Worm (Caenorhabditis elegans) whole organism, young adult: ENCODE measurements around the gene fbxa-131.

Experiments used
- B0261.1 ChIP-seq: sonication (generic microtip); optimal IDR thresholded peaks from 2 replicates; lab custom pipeline; 2016; ENCODE audit warnings: mild to moderate bottlenecking, missing genetic modification characterization, moderate library complexity, missing compliant biosample characterization
- C17E4.6 ChIP-seq: fragments of 200-800 bp; sonication (Bioruptor generic); IDR thresholded peaks from 2 replicates; pipeline ENCODE4 v1.3.6; 2022; ENCODE audit warnings: missing genetic modification reagents, missing genetic modification characterization, missing compliant biosample characterization
- D2030.7 ChIP-seq: fragments of 200-800 bp; sonication (Bioruptor generic); IDR thresholded peaks from 2 replicates; pipeline ENCODE4 v1.3.6; 2022; ENCODE audit warnings: missing genetic modification reagents, missing genetic modification characterization, missing compliant biosample characterization
- F33H1.4 ChIP-seq: fragments of 200-800 bp; sonication (Bioruptor generic); IDR thresholded peaks from 2 replicates; pipeline ENCODE4 v1.3.6; 2022; ENCODE audit warnings: missing genetic modification reagents, missing genetic modification characterization, missing compliant biosample characterization
- F49E8.2 ChIP-seq: sonication (generic microtip); optimal IDR thresholded peaks from 3 replicates; lab custom pipeline; 2017; ENCODE audit warnings: missing genetic modification characterization, mild to moderate bottlenecking, missing compliant biosample characterization, antibody characterized with exemption, moderate library complexity; ENCODE audit not compliant: insufficient read depth
- F55B11.4 ChIP-seq: sonication (generic microtip); optimal IDR thresholded peaks from 2 replicates; lab custom pipeline; 2016; ENCODE audit warnings: missing compliant biosample characterization, missing genetic modification characterization, borderline replicate concordance; ENCODE audit not compliant: insufficient read depth
- K12H6.12 ChIP-seq: fragments of 200-800 bp; sonication (Bioruptor generic); optimal IDR thresholded peaks from 2 replicates; lab custom pipeline; 2018; ENCODE audit warnings: mild to moderate bottlenecking, missing genetic modification characterization, missing compliant biosample characterization
- T07F8.4 ChIP-seq: sonication (generic microtip); optimal IDR thresholded peaks from 2 replicates; lab custom pipeline; 2016; ENCODE audit warnings: mild to moderate bottlenecking, missing genetic modification characterization, moderate library complexity, missing compliant biosample characterization
- Y56A3A.18 ChIP-seq: fragments of 200-800 bp; sonication (Bioruptor generic); IDR thresholded peaks from 2 replicates; pipeline ENCODE4 v1.3.6; 2022; ENCODE audit warnings: missing genetic modification reagents, missing genetic modification characterization, missing compliant biosample characterization
- Y95B8A.8 ChIP-seq: fragments of 200-800 bp; sonication (Bioruptor generic); IDR thresholded peaks from 2 replicates; pipeline ENCODE4 v1.3.6; 2022; ENCODE audit warnings: missing genetic modification reagents, missing genetic modification characterization, missing compliant biosample characterization
- atf-7 ChIP-seq: sonication (generic microtip); optimal IDR thresholded peaks from 2 replicates; lab custom pipeline; 2017; ENCODE audit warnings: mild to moderate bottlenecking, missing genetic modification characterization, missing compliant biosample characterization
- attf-5 ChIP-seq: fragments of 200-800 bp; sonication (Bioruptor generic); optimal IDR thresholded peaks from 2 replicates; lab custom pipeline; 2018; ENCODE audit warnings: mild to moderate bottlenecking, missing genetic modification characterization, missing compliant biosample characterization
- ccch-3 ChIP-seq: fragments of 200-800 bp; sonication (Bioruptor generic); optimal IDR thresholded peaks from 2 replicates; lab custom pipeline; 2018; ENCODE audit warnings: mild to moderate bottlenecking, missing genetic modification characterization, missing compliant biosample characterization
- cebp-2 ChIP-seq: fragments of 200-800 bp; sonication (Bioruptor generic); IDR thresholded peaks from 2 replicates; pipeline ENCODE4 v1.3.6; 2022; ENCODE audit warnings: missing genetic modification characterization, missing compliant biosample characterization
- chd-7 ChIP-seq: sonication (generic microtip); optimal IDR thresholded peaks from 2 replicates; lab custom pipeline; 2016; ENCODE audit warnings: mild to moderate bottlenecking, missing genetic modification characterization, moderate library complexity, missing compliant biosample characterization
- dox-1 ChIP-seq: fragments of 200-800 bp; sonication (Bioruptor generic); IDR thresholded peaks from 2 replicates; pipeline ENCODE4 v1.3.6; 2022; ENCODE audit warnings: missing genetic modification reagents, missing genetic modification characterization, missing compliant biosample characterization
- dpl-1 ChIP-seq: fragments of 150-350 bp; optimal IDR thresholded peaks from 2 replicates; lab custom pipeline; 2014; ENCODE audit warnings: missing biosample characterization, missing genetic modification reagents, missing genetic modification characterization
- egl-44 ChIP-seq: fragments of 200-800 bp; sonication (Bioruptor generic); IDR thresholded peaks from 2 replicates; pipeline ENCODE4 v1.3.6; 2022; ENCODE audit warnings: missing genetic modification reagents, missing genetic modification characterization, missing compliant biosample characterization
- fkh-3 ChIP-seq: sonication (generic microtip); optimal IDR thresholded peaks from 2 replicates; lab custom pipeline; 2016; ENCODE audit warnings: mild to moderate bottlenecking, missing genetic modification characterization, missing compliant biosample characterization
- let-526 ChIP-seq: fragments of 200-800 bp; sonication (Bioruptor generic); IDR thresholded peaks from 2 replicates; pipeline ENCODE4 v1.3.6; 2022; ENCODE audit warnings: missing genetic modification reagents, missing genetic modification characterization, missing compliant biosample characterization
- let-607 ChIP-seq, 2 experiments: fragments of 200-800 bp in 1 of 2; sonication (Bioruptor generic) in 1 of 2; sonication (generic microtip) in 1 of 2; optimal IDR thresholded peaks; 2 replicates each; lab custom pipeline; 2016 to 2018; ENCODE audit warnings: mild to moderate bottlenecking in 2 of 2, missing compliant biosample characterization in 2 of 2, missing genetic modification characterization in 2 of 2, moderate library complexity in 2 of 2, missing genotype in 1 of 2
- lin-26 ChIP-seq: fragments of 200-800 bp; sonication (Bioruptor generic); IDR thresholded peaks from 2 replicates; pipeline ENCODE4 v1.3.6; 2022; ENCODE audit warnings: missing genetic modification reagents, missing genetic modification characterization, missing compliant biosample characterization
- lsl-1 ChIP-seq: fragments of 200-800 bp; sonication (Bioruptor generic); optimal IDR thresholded peaks from 2 replicates; lab custom pipeline; 2018; ENCODE audit warnings: mild to moderate bottlenecking, missing genetic modification characterization, moderate library complexity, missing compliant biosample characterization
- madf-3 ChIP-seq: fragments of 200-800 bp; sonication (Bioruptor generic); IDR thresholded peaks from 2 replicates; pipeline ENCODE4 v1.3.6; 2022; ENCODE audit warnings: missing genetic modification reagents, missing genetic modification characterization, missing compliant biosample characterization
- madf-8 ChIP-seq: fragments of 200-800 bp; sonication (Bioruptor generic); conservative IDR thresholded peaks from 2 replicates; pipeline ENCODE4 v1.3.6; 2022; ENCODE audit warnings: missing genetic modification reagents, missing genetic modification characterization, missing compliant biosample characterization
- mes-4 ChIP-seq: sonication (generic microtip); optimal IDR thresholded peaks from 2 replicates; lab custom pipeline; 2016; ENCODE audit warnings: missing genotype, missing genetic modification characterization, missing compliant biosample characterization
- nfyb-1 ChIP-seq: fragments of 200-800 bp; sonication (Bioruptor generic); IDR thresholded peaks from 2 replicates; pipeline ENCODE4 v1.3.6; 2022; ENCODE audit warnings: missing genetic modification reagents, missing genetic modification characterization, missing compliant biosample characterization
- nhr-80 ChIP-seq: sonication (generic microtip); optimal IDR thresholded peaks from 2 replicates; lab custom pipeline; 2016; ENCODE audit warnings: missing genetic modification characterization, missing compliant biosample characterization
- nhr-90 ChIP-seq: sonication (generic microtip); optimal IDR thresholded peaks from 2 replicates; lab custom pipeline; 2016; ENCODE audit warnings: missing genotype, mild to moderate bottlenecking, missing genetic modification characterization, missing compliant biosample characterization
- rec-8 ChIP-seq, 2 experiments: sonication (generic microtip); optimal IDR thresholded peaks; 2 replicates each; lab custom pipeline; 2016; ENCODE audit warnings: mild to moderate bottlenecking in 2 of 2, missing genetic modification characterization in 2 of 2, missing genetic modification reagents in 2 of 2, missing genotype in 2 of 2, missing biosample characterization in 1 of 2, missing compliant biosample characterization in 1 of 2, moderate library complexity in 1 of 2
- repo-1 ChIP-seq: sonication (generic microtip); optimal IDR thresholded peaks from 2 replicates; lab custom pipeline; 2017; ENCODE audit warnings: mild to moderate bottlenecking, missing genetic modification characterization, missing compliant biosample characterization
- rpc-1 ChIP-seq, 2 experiments: fragments of 150-350 bp in 1 of 2; sonication (generic microtip) in 1 of 2; optimal IDR thresholded peaks; 2 replicates each; lab custom pipeline; 2014 to 2018; ENCODE audit warnings: missing biosample characterization in 1 of 2, missing genetic modification characterization in 1 of 2, missing genetic modification reagents in 1 of 2, missing genotype in 1 of 2
- snpc-1.1 ChIP-seq: sonication (generic microtip); optimal IDR thresholded peaks from 2 replicates; lab custom pipeline; 2017; ENCODE audit warnings: missing genetic modification characterization, mild to moderate bottlenecking, missing compliant biosample characterization, antibody characterized with exemption, moderate library complexity, missing genotype, missing genetic modification reagents; ENCODE audit not compliant: insufficient read depth
- snpc-4 ChIP-seq, 5 experiments: fragments of 150-350 bp in 1 of 5; sonication (generic microtip) in 4 of 5; optimal IDR thresholded peaks; 2 replicates each; lab custom pipeline; 2014 to 2018; ENCODE audit warnings: missing genetic modification characterization in 5 of 5, missing biosample characterization in 3 of 5, antibody characterized with exemption in 2 of 5, mild to moderate bottlenecking in 2 of 5, missing compliant biosample characterization in 2 of 5, missing genotype in 2 of 5, moderate library complexity in 2 of 5, missing genetic modification reagents in 1 of 5
- tbp1 ChIP-seq: fragments of 200-800 bp; sonication (Bioruptor generic); optimal IDR thresholded peaks from 2 replicates; lab custom pipeline; 2018; ENCODE audit warnings: mild to moderate bottlenecking, missing genetic modification characterization, missing compliant biosample characterization
- zfh-2 ChIP-seq: fragments of 200-800 bp; sonication (Bioruptor generic); conservative IDR thresholded peaks from 2 replicates; pipeline ENCODE4 v1.3.6; 2022; ENCODE audit warnings: missing genetic modification reagents, missing genetic modification characterization, missing compliant biosample characterization
- zim-3 ChIP-seq: sonication (generic microtip); optimal IDR thresholded peaks from 2 replicates; lab custom pipeline; 2017; ENCODE audit warnings: mild to moderate bottlenecking, missing genetic modification characterization, moderate library complexity, missing compliant biosample characterization
- ztf-18 ChIP-seq: sonication (generic microtip); optimal IDR thresholded peaks from 2 replicates; lab custom pipeline; 2016; ENCODE audit warnings: missing genotype, mild to moderate bottlenecking, missing genetic modification characterization, missing compliant biosample characterization
- ztf-25 ChIP-seq: fragments of 200-800 bp; sonication (Bioruptor generic); IDR thresholded peaks from 2 replicates; pipeline ENCODE4 v1.3.6; 2022; ENCODE audit warnings: missing genetic modification reagents, missing genetic modification characterization, missing compliant biosample characterization

Gene fbxa-131

ce11 chrV:19715847-19716246, 22.4 kb upstream of the fbxa-131 start, which contains the start of gene Y43F8C.17:
Y43F8C.17 (plus strand) TSS chrV:19716147.
- TF ChIP-seq atf-7 (tag; lab: Kevin White, UChicago) (no peak), fkh-3 (tag; lab: Kevin White, UChicago) (no peak), cebp-2 (GFP tag; lab: Robert Waterston, UW) (0 out of 2 replicates have a peak, but pooled peaks have one; percentile 43), F33H1.4 (GFP tag; lab: Robert Waterston, UW) (no peak), madf-3 (GFP tag; lab: Robert Waterston, UW) (no peak)

DNA sequence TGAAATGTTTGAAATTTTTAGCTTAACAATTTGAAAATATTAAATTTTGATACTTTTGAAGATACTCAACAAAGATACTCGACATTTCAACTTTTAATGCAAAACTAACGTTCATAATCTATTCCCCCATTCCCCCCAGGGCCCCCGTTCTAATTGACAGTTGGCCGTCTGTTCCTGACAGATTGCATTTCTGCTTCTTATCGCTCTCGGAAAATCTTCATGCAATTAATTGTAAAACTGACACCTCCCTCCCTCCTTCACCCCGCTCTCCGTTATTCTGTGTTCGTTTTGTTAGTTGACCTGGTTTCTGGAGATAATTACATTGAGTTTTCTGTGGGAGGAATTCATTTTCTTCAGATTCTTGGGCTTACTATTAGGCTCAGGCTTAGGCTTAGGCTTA, 20.3 kb upstream of the fbxa-131 start:
- TF ChIP-seq tbp1 (GFP tag; lab: Kevin White, UChicago) = no peak
- peak; percentile 23 for TF ChIP-seq nhr-80 (tag; lab: Kevin White, UChicago)

DNA sequence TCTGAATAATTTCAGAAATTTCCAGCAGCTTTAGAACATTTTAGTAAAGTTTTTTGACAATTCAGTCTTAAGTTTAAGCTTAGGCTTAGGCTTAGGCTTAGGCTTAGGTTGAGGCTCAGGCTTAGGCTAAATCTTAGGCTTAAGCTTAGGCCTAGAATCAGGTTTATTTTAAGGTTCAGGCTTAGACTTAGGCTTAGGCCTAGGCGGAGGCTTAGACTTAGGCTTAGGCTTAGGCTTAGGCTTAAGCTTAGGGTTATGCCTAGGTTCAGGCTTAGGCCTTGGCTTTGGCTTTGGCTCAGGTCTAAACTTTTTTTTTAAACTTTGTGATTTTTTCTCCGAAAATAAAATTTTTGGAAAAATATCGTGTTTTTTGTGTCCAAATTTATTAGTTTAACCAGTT, 19.6 kb upstream of the fbxa-131 start:
- no peak for TF ChIP-seq mes-4 (tag; lab: Kevin White, UChicago)
- TF ChIP-seq snpc-1.1 = no peak
- no peak for TF ChIP-seq repo-1 (tag; lab: Kevin White, UChicago)
- TF ChIP-seq attf-5 (GFP tag; lab: Kevin White, UChicago) = no peak
- TF ChIP-seq K12H6.12 = no peak
- TF ChIP-seq chd-7 (tag; lab: Kevin White, UChicago) = no peak
- TF ChIP-seq C17E4.6 (GFP tag; lab: Robert Waterston, UW) = no peak
- no peak for TF ChIP-seq dpl-1 (GFP tag; lab: Kevin White, UChicago)

ce11 chrV:19719253-19719652, 19.0 kb upstream of the fbxa-131 start, which contains the start of gene Y116F11A.6:
Y116F11A.6 (plus strand) TSS chrV:19719553.
- TF ChIP-seq madf-8 (GFP tag; lab: Robert Waterston, UW) = no peak
- no peak for TF ChIP-seq let-526 (GFP tag; lab: Robert Waterston, UW)
- TF ChIP-seq cebp-2 (GFP tag; lab: Robert Waterston, UW) = no peak
- no peak for TF ChIP-seq F49E8.2 (tag; lab: Kevin White, UChicago)
- TF ChIP-seq, all 124 proteins: peak for 0

- TF ChIP-seq nhr-80 (tag; lab: Kevin White, UChicago) (no peak), ztf-25 (0 out of 2 replicates have a peak, but pooled peaks have one; percentile 53), Y56A3A.18 (GFP tag; lab: Robert Waterston, UW) (no peak), zim-3 (tag; lab: Kevin White, UChicago) (peak; percentile 41), tbp1 (GFP tag; lab: Kevin White, UChicago) (peak; percentile 95), lin-26 (GFP tag; lab: Robert Waterston, UW) (0 out of 2 replicates have a peak, but pooled peaks have one; percentile 68), Y95B8A.8 (0 out of 2 replicates have a peak, but pooled peaks have one; percentile 25), dox-1 (GFP tag; lab: Robert Waterston, UW) (peak; percentile 63; the same call in 1 of the 2 replicates), D2030.7 (GFP tag; lab: Robert Waterston, UW) (peak; percentile 61), B0261.1 (peak; percentile 86), ccch-3 (GFP tag; lab: Kevin White, UChicago) (no peak), zfh-2 (GFP tag; lab: Robert Waterston, UW) (peak; percentile 56), F55B11.4 (no peak), rpc-1 (optimal IDR thresholded peaks at IDR 0.05; lab: Kevin White, UChicago) (peak; percentile 53), rpc-1 (tag; optimal IDR thresholded peaks at IDR 0.05; lab: Kevin White, UChicago) (peak; percentile 71), ztf-18 (tag; lab: Kevin White, UChicago) (peak; percentile 32), snpc-4 (GFP tag; optimal IDR thresholded peaks at IDR 0.05; lab: Kevin White, UChicago) (peak; percentile 27), snpc-4 (tag; optimal IDR thresholded peaks at IDR 0.05; lab: Kevin White, UChicago) (peak in 1 of 4 experiments; percentile 36), rec-8 (tag; optimal IDR thresholded peaks at IDR 0.05; lab: Kevin White, UChicago) (peak; percentile 5 to 14), lsl-1 (peak; percentile 3), nfyb-1 (GFP tag; lab: Robert Waterston, UW) (peak; percentile 29; the same call in 1 of the 2 replicates), T07F8.4 (tag; lab: Kevin White, UChicago) (no peak), egl-44 (peak; percentile 27; the same call in 1 of the 2 replicates), let-607 (tag; optimal IDR thresholded peaks at IDR 0.05; lab: Kevin White, UChicago) (no peak), nhr-90 (tag; lab: Kevin White, UChicago) (peak; percentile 4)
Observed at ce11 chrV:19722881-19723280, 15.3 kb upstream of the fbxa-131 start.
